Fruit fly (Drosophila melanogaster) whole organism, embryonic: ENCODE results near the gene POLDIP2.

Source experiments
- B-H1 ChIP-seq: fragments of 200-800 bp; sonication (Bioruptor generic); IDR thresholded peaks from 3 replicates; pipeline ENCODE4 v1.3.6; 2022; ENCODE audit warnings: missing biosample characterization, missing genetic modification characterization
- CG10321 ChIP-seq: fragments of 200-800 bp; sonication (Bioruptor generic); IDR thresholded peaks from 2 replicates; pipeline ENCODE4 v1.3.6; 2022; ENCODE audit warnings: missing biosample characterization, missing genetic modification characterization
- CG10543 ChIP-seq: fragments of 200-800 bp; sonication (Bioruptor generic); optimal IDR thresholded peaks from 3 replicates; lab custom pipeline; 2017; ENCODE audit warnings: missing biosample characterization, mild to moderate bottlenecking, missing genetic modification characterization, moderate library complexity
- CG10979 ChIP-seq: fragments of 200-800 bp; sonication (Bioruptor generic); optimal IDR thresholded peaks from 2 replicates; lab custom pipeline; 2018; ENCODE audit warnings: missing biosample characterization, mild to moderate bottlenecking, missing genetic modification characterization, moderate library complexity
- CG11247 ChIP-seq: fragments of 200-800 bp; sonication (Bioruptor generic); IDR thresholded peaks from 2 replicates; pipeline ENCODE4 v1.3.6; 2022; ENCODE audit warnings: missing biosample characterization, missing genetic modification characterization
- CG12769 ChIP-seq: fragments of 200-800 bp; sonication (Bioruptor generic); optimal IDR thresholded peaks from 2 replicates; lab custom pipeline; 2019; ENCODE audit warnings: missing biosample characterization, mild to moderate bottlenecking, missing genetic modification characterization, moderate library complexity
- CG13287 ChIP-seq: fragments of 200-800 bp; sonication (Bioruptor generic); IDR thresholded peaks from 2 replicates; pipeline ENCODE4 v1.3.6; 2022; ENCODE audit warnings: missing biosample characterization, missing genetic modification characterization; ENCODE audit not compliant: partially characterized antibody
- CG15479 ChIP-seq: fragments of 200-800 bp; sonication (Bioruptor generic); optimal IDR thresholded peaks from 3 replicates; lab custom pipeline; 2019; ENCODE audit warnings: missing biosample characterization, mild to moderate bottlenecking, missing genetic modification characterization, moderate library complexity
- CG16815 ChIP-seq: fragments of 200-800 bp; sonication (Bioruptor generic); optimal IDR thresholded peaks from 3 replicates; lab custom pipeline; 2017; ENCODE audit warnings: missing biosample characterization, mild to moderate bottlenecking, missing genetic modification characterization
- CG17186 ChIP-seq: fragments of 200-800 bp; sonication (Bioruptor generic); optimal IDR thresholded peaks from 3 replicates; lab custom pipeline; 2017; ENCODE audit warnings: missing biosample characterization, missing genetic modification reagents, missing genetic modification characterization
- CG17568 ChIP-seq: fragments of 200-800 bp; sonication (Bioruptor generic); optimal IDR thresholded peaks from 2 replicates; lab custom pipeline; 2018; ENCODE audit warnings: missing biosample characterization, mild to moderate bottlenecking, missing genetic modification characterization, moderate library complexity
- CG1832 ChIP-seq: fragments of 200-800 bp; sonication (Bioruptor generic); optimal IDR thresholded peaks from 2 replicates; lab custom pipeline; 2017; ENCODE audit warnings: missing biosample characterization, mild to moderate bottlenecking, missing genetic modification characterization, inconsistent platforms
- CG18599 ChIP-seq: fragments of 200-800 bp; sonication (Bioruptor generic); optimal IDR thresholded peaks from 3 replicates; lab custom pipeline; 2017; ENCODE audit warnings: missing biosample characterization, missing genetic modification characterization, mild to moderate bottlenecking, moderate library complexity, missing genetic modification reagents
- CG30431 ChIP-seq: fragments of 200-800 bp; sonication (Bioruptor generic); optimal IDR thresholded peaks from 2 replicates; lab custom pipeline; 2017; ENCODE audit warnings: missing biosample characterization, missing genetic modification characterization
- CG31365 ChIP-seq: fragments of 200-800 bp; sonication (Bioruptor generic); optimal IDR thresholded peaks from 2 replicates; lab custom pipeline; 2018; ENCODE audit warnings: missing biosample characterization, mild to moderate bottlenecking, missing genetic modification characterization
- CG32772 ChIP-seq: fragments of 200-800 bp; sonication (Bioruptor generic); IDR thresholded peaks from 2 replicates; pipeline ENCODE4 v1.3.6; 2022; ENCODE audit warnings: missing biosample characterization, missing genetic modification characterization
- CG34376 ChIP-seq: fragments of 200-800 bp; sonication (Bioruptor generic); optimal IDR thresholded peaks from 2 replicates; lab custom pipeline; 2018; ENCODE audit warnings: missing biosample characterization, mild to moderate bottlenecking, missing genetic modification characterization
- CG5180 ChIP-seq: fragments of 200-800 bp; sonication (Bioruptor generic); optimal IDR thresholded peaks from 3 replicates; lab custom pipeline; 2017; ENCODE audit warnings: missing biosample characterization, missing genetic modification characterization, mild to moderate bottlenecking, moderate library complexity, missing genetic modification reagents
- CG5245 ChIP-seq: fragments of 200-800 bp; sonication (Bioruptor generic); optimal IDR thresholded peaks from 3 replicates; lab custom pipeline; 2016; ENCODE audit warnings: missing biosample characterization, missing genetic modification characterization
- CG7987 ChIP-seq: fragments of 200-800 bp; sonication (Bioruptor generic); optimal IDR thresholded peaks from 2 replicates; lab custom pipeline; 2018; ENCODE audit warnings: missing biosample characterization, mild to moderate bottlenecking, missing genetic modification characterization, moderate library complexity
- CG8388 ChIP-seq: fragments of 200-800 bp; sonication (Bioruptor generic); optimal IDR thresholded peaks from 2 replicates; lab custom pipeline; 2019; ENCODE audit warnings: missing biosample characterization, mild to moderate bottlenecking, missing genetic modification characterization, moderate library complexity
- Dbx ChIP-seq: fragments of 200-800 bp; sonication (Bioruptor generic); IDR thresholded peaks from 3 replicates; pipeline ENCODE4 v1.3.6; 2022; ENCODE audit warnings: missing biosample characterization, missing genetic modification characterization
- Deaf1 ChIP-seq: fragments of 200-800 bp; optimal IDR thresholded peaks from 3 replicates; lab custom pipeline; 2019; ENCODE audit warnings: missing biosample characterization, mild to moderate bottlenecking, missing genetic modification characterization, moderate library complexity
- Doc2 ChIP-seq: fragments of 200-800 bp; sonication (Bioruptor generic); IDR thresholded peaks from 2 replicates; pipeline ENCODE4 v1.3.6; 2022; ENCODE audit warnings: missing biosample characterization, missing genetic modification characterization
- Dp ChIP-seq: fragments of 200-800 bp; sonication (Bioruptor generic); optimal IDR thresholded peaks from 2 replicates; lab custom pipeline; 2018; ENCODE audit warnings: missing biosample characterization, mild to moderate bottlenecking, missing genetic modification characterization, moderate library complexity
- H2.0 ChIP-seq: fragments of 200-800 bp; sonication (Bioruptor generic); IDR thresholded peaks from 2 replicates; pipeline ENCODE4 v1.3.6; 2022; ENCODE audit warnings: missing biosample characterization, missing genetic modification characterization
- Hey ChIP-seq: fragments of 200-800 bp; sonication (Bioruptor generic); optimal IDR thresholded peaks from 3 replicates; lab custom pipeline; 2018; ENCODE audit warnings: missing biosample characterization, mild to moderate bottlenecking, missing genetic modification characterization
- Hr78 ChIP-seq, 2 experiments: fragments of 200-800 bp in 1 of 2; fragments of >200 bp in 1 of 2; sonication (Bioruptor generic) in 1 of 2; optimal IDR thresholded peaks; 2 replicates each; lab custom pipeline; 2017 to 2019; ENCODE audit warnings: missing biosample characterization in 2 of 2, missing genetic modification characterization in 2 of 2, mild to moderate bottlenecking in 1 of 2, moderate library complexity in 1 of 2
- Jarid2 ChIP-seq: fragments of 200-800 bp; sonication (Bioruptor generic); optimal IDR thresholded peaks from 3 replicates; lab custom pipeline; 2017; ENCODE audit warnings: mild to moderate bottlenecking, missing biosample characterization, missing genetic modification reagents, missing genetic modification characterization
- NK7.1 ChIP-seq: fragments of 200-800 bp; sonication (Bioruptor generic); optimal IDR thresholded peaks from 3 replicates; lab custom pipeline; 2016; ENCODE audit warnings: missing biosample characterization, missing genetic modification characterization
- Sox100B ChIP-seq: fragments of 200-800 bp; sonication (Bioruptor generic); optimal IDR thresholded peaks from 3 replicates; lab custom pipeline; 2018; ENCODE audit warnings: missing biosample characterization, mild to moderate bottlenecking, missing genetic modification characterization
- Ssrp ChIP-seq: fragments of 200-800 bp; sonication (Bioruptor generic); optimal IDR thresholded peaks from 2 replicates; lab custom pipeline; 2018; ENCODE audit warnings: missing biosample characterization, mild to moderate bottlenecking, missing genetic modification characterization, moderate library complexity
- bowl ChIP-seq: fragments of 200-800 bp; sonication (Bioruptor generic); IDR thresholded peaks from 2 replicates; pipeline ENCODE4 v1.3.6; 2022; ENCODE audit warnings: missing biosample characterization, missing genetic modification characterization
- chif ChIP-seq, 2 experiments: fragments of 200-800 bp; sonication (Bioruptor generic); optimal IDR thresholded peaks; 3 replicates each; lab custom pipeline; 2016; ENCODE audit warnings: missing biosample characterization in 2 of 2, missing genetic modification characterization in 2 of 2
- chinmo ChIP-seq: fragments of 200-800 bp; sonication (Bioruptor generic); IDR thresholded peaks from 4 replicates; pipeline ENCODE4 v1.3.6; 2022; ENCODE audit warnings: missing biosample characterization, missing genetic modification characterization; ENCODE audit not compliant: partially characterized antibody
- crc ChIP-seq: fragments of 200-800 bp; sonication (Bioruptor generic); optimal IDR thresholded peaks from 2 replicates; lab custom pipeline; 2016; ENCODE audit warnings: missing biosample characterization, missing genetic modification characterization
- dysf ChIP-seq: fragments of 200-800 bp; sonication (Bioruptor generic); IDR thresholded peaks from 3 replicates; pipeline ENCODE4 v1.3.6; 2022; ENCODE audit warnings: missing biosample characterization, missing genetic modification characterization
- ftz-f1 ChIP-seq: fragments of 200-800 bp; sonication (Bioruptor generic); optimal IDR thresholded peaks from 2 replicates; lab custom pipeline; 2016; ENCODE audit warnings: missing biosample characterization, missing genetic modification characterization
- fu2 ChIP-seq: fragments of 200-800 bp; sonication (Bioruptor generic); optimal IDR thresholded peaks from 2 replicates; lab custom pipeline; 2016; ENCODE audit warnings: missing biosample characterization, missing genetic modification characterization
- gsb ChIP-seq: fragments of 200-800 bp; sonication (Bioruptor generic); IDR thresholded peaks from 2 replicates; pipeline ENCODE4 v1.3.6; 2022; ENCODE audit warnings: missing biosample characterization, missing genetic modification characterization
- hkb ChIP-seq, 2 experiments: fragments of 200-800 bp in 1 of 2; fragments of >200 bp in 1 of 2; sonication (Bioruptor generic) in 1 of 2; IDR thresholded peaks in 1 of 2; optimal IDR thresholded peaks in 1 of 2; 2 replicates each; pipeline versions ENCODE4 v1.3.6 to Lab custom; 2017 to 2022; ENCODE audit warnings: missing biosample characterization in 1 of 2, missing genetic modification characterization in 1 of 2
- lab ChIP-seq: fragments of 200-800 bp; sonication (Bioruptor generic); optimal IDR thresholded peaks from 3 replicates; lab custom pipeline; 2017; ENCODE audit warnings: missing biosample characterization, missing genetic modification characterization, mild to moderate bottlenecking, moderate library complexity, missing genetic modification reagents
- lilli ChIP-seq: fragments of 200-800 bp; sonication (Bioruptor generic); optimal IDR thresholded peaks from 3 replicates; lab custom pipeline; 2016; ENCODE audit warnings: missing biosample characterization, missing genetic modification characterization
- maf-S ChIP-seq: fragments of 200-800 bp; sonication (Bioruptor generic); optimal IDR thresholded peaks from 2 replicates; lab custom pipeline; 2016; ENCODE audit warnings: missing biosample characterization, missing genetic modification characterization
- pan ChIP-seq, 4 experiments: fragments of >200 bp in 3 of 4; fragments of 200-800 bp in 1 of 4; sonication (Bioruptor generic) in 1 of 4; optimal IDR thresholded peaks in 3 of 4; IDR thresholded peaks in 1 of 4; 2 replicates each; pipeline versions ENCODE4 v1.3.6 to Lab custom; 2017 to 2022; ENCODE audit warnings: missing biosample characterization in 2 of 4, missing genetic modification characterization in 2 of 4, mixed read lengths in 1 of 4
- sd ChIP-seq: fragments of 200-800 bp; sonication (Bioruptor generic); optimal IDR thresholded peaks from 3 replicates; lab custom pipeline; 2018; ENCODE audit warnings: missing biosample characterization, mild to moderate bottlenecking, missing genetic modification characterization, moderate library complexity
- shn ChIP-seq: fragments of 200-800 bp; sonication (Bioruptor generic); optimal IDR thresholded peaks from 3 replicates; lab custom pipeline; 2016; ENCODE audit warnings: missing biosample characterization, missing genetic modification characterization
- so ChIP-seq: fragments of 200-800 bp; sonication (Bioruptor generic); IDR thresholded peaks from 3 replicates; pipeline ENCODE4 v1.3.6; 2022; ENCODE audit warnings: missing biosample characterization, missing genetic modification characterization
- ssp ChIP-seq: fragments of 200-800 bp; sonication (Bioruptor generic); IDR thresholded peaks from 2 replicates; pipeline ENCODE4 v1.3.6; 2022; ENCODE audit warnings: missing biosample characterization, missing genetic modification characterization
- sug ChIP-seq: fragments of 200-800 bp; optimal IDR thresholded peaks from 2 replicates; lab custom pipeline; 2019; ENCODE audit warnings: missing biosample characterization, mild to moderate bottlenecking, missing genetic modification characterization, moderate library complexity
- usp ChIP-seq: fragments of >200 bp; optimal IDR thresholded peaks from 2 replicates; lab custom pipeline; 2017; ENCODE audit warnings: missing biosample characterization, missing genetic modification characterization

The POLDIP2 gene

dm6 chr3R:5497600-5497999, 30.0 kb downstream of the POLDIP2 start (continued):
- TF ChIP-seq CG17186 (GFP tag; lab: Kevin White, UChicago) (no peak), chinmo (GFP tag; lab: Robert Waterston, UW) (0 out of 4 replicates have a peak, but pooled peaks have one; percentile 11), pan (optimal IDR thresholded peaks at IDR 0.05; lab: Kevin White, UChicago) (no peak), pan (GFP tag; optimal IDR thresholded peaks at IDR 0.05 in 1 of 2, IDR thresholded peaks at IDR 0.05 in 1 of 2) (peak in 1 of 2 experiments; percentile 10), lab (GFP tag; lab: Kevin White, UChicago) (peak; percentile 43), CG12769 (tag; lab: Kevin White, UChicago) (peak; percentile 47), CG5245 (no peak), chif (GFP tag; optimal IDR thresholded peaks at IDR 0.05; lab: Kevin White, UChicago) (no peak), Dbx (GFP tag; lab: Robert Waterston, UW) (0 out of 3 replicates have a peak, but pooled peaks have one; percentile 5), Sox100B (no peak), hkb (optimal IDR thresholded peaks at IDR 0.05; lab: Kevin White, UChicago) (no peak), hkb (GFP tag; IDR thresholded peaks at IDR 0.05; lab: Robert Waterston, UW) (no peak), CG32772 (GFP tag; lab: Robert Waterston, UW) (no peak), CG31365 (no peak), CG8388 (no peak), dysf (GFP tag; lab: Robert Waterston, UW) (no peak), CG15479 (no peak), ftz-f1 (peak; percentile 56), Hr78 (GFP tag; optimal IDR thresholded peaks at IDR 0.05; lab: Kevin White, UChicago) (peak in 1 of 2 experiments; percentile 8), CG34376 (peak; percentile 36), sug (tag; lab: Kevin White, UChicago) (peak; percentile 85), CG10321 (GFP tag; lab: Robert Waterston, UW) (no peak), CG11247 (GFP tag; lab: Robert Waterston, UW) (peak; percentile 13; the same call in 1 of the 2 replicates), CG10979 (tag; lab: Kevin White, UChicago) (no peak), CG17568 (GFP tag; lab: Kevin White, UChicago) (no peak), so (GFP tag; lab: Robert Waterston, UW) (0 out of 3 replicates have a peak, but pooled peaks have one; percentile 43), CG18599 (peak; percentile 12), Hey (tag; lab: Kevin White, UChicago) (peak; percentile 64), CG10543 (GFP tag; lab: Kevin White, UChicago) (peak; percentile 5), CG16815 (GFP tag; lab: Kevin White, UChicago) (no peak), gsb (GFP tag; lab: Robert Waterston, UW) (no peak), CG30431 (GFP tag; lab: Kevin White, UChicago) (no peak), H2.0 (no peak), fu2 (no peak), sd (peak; percentile 34), bowl (GFP tag; lab: Robert Waterston, UW) (peak; percentile 34; the same call in 1 of the 2 replicates), lilli (no peak)
- TF ChIP-seq, all 482 proteins: peak for 24

dm6 chr3R:5502646-5503045, 35.1 kb downstream of the POLDIP2 start, which contains the start of gene NKCC:
Gene NKCC (minus strand): TSS chr3R:5502702.
- TF ChIP-seq CG1832 (no peak), crc (GFP tag; lab: Kevin White, UChicago) (no peak), Ssrp (tag; lab: Kevin White, UChicago) (no peak), NK7.1 (no peak), Dp (GFP tag; lab: Kevin White, UChicago) (peak; percentile 10), CG7987 (GFP tag; lab: Kevin White, UChicago) (no peak), shn (GFP tag; lab: Kevin White, UChicago) (no peak), Doc2 (no peak), Jarid2 (GFP tag; lab: Kevin White, UChicago) (no peak), maf-S (GFP tag; lab: Kevin White, UChicago) (no peak), ssp (GFP tag; lab: Robert Waterston, UW) (no peak), Deaf1 (tag; lab: Kevin White, UChicago) (peak; percentile 80), CG5180 (GFP tag; lab: Kevin White, UChicago) (peak; percentile 86), usp (no peak), CG13287 (GFP tag; lab: Robert Waterston, UW) (peak; percentile 29; the same call in 1 of the 2 replicates), B-H1 (GFP tag; lab: Robert Waterston, UW) (no peak)
